Worm (Caenorhabditis elegans): ENCODE results near the gene srg-64.

srg-64 gene

DNA sequence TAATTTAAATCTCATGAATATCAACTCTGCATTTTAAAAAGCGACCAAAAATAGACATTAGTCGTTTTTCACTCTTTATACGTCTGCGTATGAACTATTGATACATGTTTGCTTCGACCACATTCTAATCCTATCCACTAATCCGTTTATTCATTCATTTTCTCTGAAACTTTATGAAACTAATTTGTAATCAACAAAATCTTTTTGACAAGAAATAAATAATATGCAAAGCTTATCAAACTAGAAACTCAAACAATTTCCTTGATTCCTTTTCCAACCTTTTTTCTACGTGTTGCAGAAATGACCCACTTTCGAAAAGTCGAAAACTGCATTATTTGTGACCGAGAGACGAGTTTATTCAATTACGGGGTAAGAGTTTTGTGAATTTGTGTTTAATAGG, 1.9 kb upstream of the srg-64 start, which contains the start of gene nhr-255:
Gene nhr-255, plus strand, starts transcription at position 301 of the 400 bp plus-strand sequence.
- TF ChIP-seq elt-1 (tag; optimal IDR thresholded peaks at IDR 0.05; ENCODE audit: borderline replicate concordance, insufficient read depth) (no peak), nhr-28 (tag; optimal IDR thresholded peaks at IDR 0.05) (no peak), lin-13 (tag; optimal IDR thresholded peaks at IDR 0.05) (no peak), flh-1 (GFP tag; optimal IDR thresholded peaks at IDR 0.05) (no peak), ces-1 (GFP tag; optimal IDR thresholded peaks at IDR 0.05) (peak; percentile 86)

DNA sequence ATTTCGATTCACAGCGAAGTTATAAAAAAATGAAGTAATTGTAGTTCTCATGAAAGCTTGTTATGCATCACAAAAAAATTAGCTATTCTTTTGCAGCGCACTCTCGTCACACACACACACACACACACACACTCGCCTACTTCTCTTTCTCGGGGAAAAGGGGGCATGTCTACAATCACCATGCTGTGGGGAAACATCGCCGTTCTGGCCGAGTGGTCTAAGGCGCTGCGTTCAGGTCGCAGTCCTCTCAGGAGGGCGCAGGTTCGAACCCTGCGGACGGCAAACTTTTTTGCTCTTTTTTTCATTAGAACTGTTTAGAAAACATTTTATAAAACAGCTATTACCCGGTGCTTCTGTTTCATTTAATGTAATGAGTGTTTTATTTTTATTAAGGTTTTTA, 1.4 kb upstream of the srg-64 start:
- TF ChIP-seq lin-13 (tag; optimal IDR thresholded peaks at IDR 0.05) (peak; percentile 28), elt-1 (tag; optimal IDR thresholded peaks at IDR 0.05; ENCODE audit: borderline replicate concordance, insufficient read depth) (no peak), snpc-4 (tag; optimal IDR thresholded peaks at IDR 0.05) (no peak), unc-120 (tag; optimal IDR thresholded peaks at IDR 0.05; ENCODE audit: poor library complexity, severe bottlenecking) (peak; percentile 78), ceh-83 (GFP tag; optimal IDR thresholded peaks at IDR 0.05) (peak; percentile 90), mls-2 (tag; optimal IDR thresholded peaks at IDR 0.05) (peak; percentile 94), bed-3 (GFP tag; optimal IDR thresholded peaks at IDR 0.05) (peak; percentile 88), lin-32 (GFP tag; optimal IDR thresholded peaks at IDR 0.05) (peak; percentile 78), ces-1 (GFP tag; optimal IDR thresholded peaks at IDR 0.05) (no peak), lsy-2 (tag; optimal IDR thresholded peaks at IDR 0.05) (peak; percentile 51), mab-5 (tag; optimal IDR thresholded peaks at IDR 0.05) (no peak), ham-2 (GFP tag; optimal IDR thresholded peaks at IDR 0.05) (peak; percentile 85), tbx-8 (GFP tag; optimal IDR thresholded peaks at IDR 0.05) (peak; percentile 70), M03D4.4 (tag; optimal IDR thresholded peaks at IDR 0.05) (peak; percentile 92), mep-1 (tag; optimal IDR thresholded peaks at IDR 0.05) (no peak), zip-8 (tag; optimal IDR thresholded peaks at IDR 0.05) (no peak), cnd-1 (tag; optimal IDR thresholded peaks at IDR 0.05) (peak; percentile 90), sem-2 (GFP tag; optimal IDR thresholded peaks at IDR 0.05) (peak; percentile 79), nhr-237 (tag; optimal IDR thresholded peaks at IDR 0.05) (peak; percentile 66), elt-3 (tag; optimal IDR thresholded peaks at IDR 0.05) (no peak), drap-1 (GFP tag; optimal IDR thresholded peaks at IDR 0.05) (peak; percentile 94), nhr-12 (tag; optimal IDR thresholded peaks at IDR 0.05) (no peak), sptf-1 (tag; optimal IDR thresholded peaks at IDR 0.05) (peak; percentile 96), pha-4 (tag; optimal IDR thresholded peaks at IDR 0.05) (peak; percentile 1), hlh-1 (tag; optimal IDR thresholded peaks at IDR 0.05) (peak; percentile 20), ztf-11 (tag; optimal IDR thresholded peaks at IDR 0.05) (peak; percentile 4), flh-1 (GFP tag; optimal IDR thresholded peaks at IDR 0.05) (peak; percentile 81), unc-62 (GFP tag; optimal IDR thresholded peaks at IDR 0.05) (peak; percentile 35), unc-39 (tag; optimal IDR thresholded peaks at IDR 0.05) (no peak), ceh-43 (GFP tag; optimal IDR thresholded peaks at IDR 0.05) (peak; percentile 85), nhr-28 (tag; optimal IDR thresholded peaks at IDR 0.05) (peak; percentile 2)

DNA sequence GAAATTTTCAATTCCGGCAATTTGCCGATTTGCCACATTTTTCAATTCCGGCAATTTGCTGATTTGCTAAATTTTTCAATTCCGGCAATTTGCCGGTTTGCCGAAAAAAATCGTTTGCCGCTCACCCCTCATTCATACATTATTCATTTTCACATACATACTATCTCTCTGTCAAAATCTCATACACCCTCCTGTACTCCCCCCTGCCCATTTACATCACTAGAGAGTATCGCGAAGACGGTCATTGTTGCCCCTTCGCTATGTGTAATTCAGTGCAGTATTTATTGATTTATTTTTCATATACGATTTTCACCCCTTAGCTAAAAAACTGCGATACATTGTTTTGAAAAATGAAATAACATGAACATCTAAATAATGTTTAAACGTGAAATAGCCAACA, 4.0 kb downstream of the srg-64 start:
- TF ChIP-seq unc-120 (tag; optimal IDR thresholded peaks at IDR 0.05; ENCODE audit: poor library complexity, severe bottlenecking) (no peak), lsy-2 (tag; optimal IDR thresholded peaks at IDR 0.05) (peak; percentile 54), mab-5 (tag; optimal IDR thresholded peaks at IDR 0.05) (no peak), mep-1 (tag; optimal IDR thresholded peaks at IDR 0.05) (peak; percentile 6)

DNA sequence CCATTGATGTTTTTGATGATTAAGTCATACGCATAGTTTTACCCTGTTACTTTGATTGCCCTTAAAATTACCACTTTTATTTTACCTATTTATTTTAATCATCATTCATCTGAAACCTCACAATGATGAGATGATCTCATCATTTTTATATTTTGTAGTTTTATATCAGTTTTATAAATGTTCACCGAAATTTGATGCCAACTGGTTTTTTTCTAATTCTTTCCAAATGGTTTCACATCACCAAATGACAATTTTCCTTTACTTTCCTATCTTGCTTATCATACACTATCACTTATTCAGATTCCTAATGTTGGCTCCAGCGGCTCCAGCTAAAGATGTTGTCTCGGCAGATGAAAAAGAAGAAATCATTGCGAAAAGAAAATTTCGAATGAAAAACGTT, 8.8 kb downstream of the srg-64 start, which contains the start of gene lin-15A:
Gene lin-15A, plus strand, starts transcription at position 301 of the 400 bp plus-strand sequence.
- no peak for TF ChIP-seq sem-2 (GFP tag; optimal IDR thresholded peaks at IDR 0.05)
- peak; percentile 42 for TF ChIP-seq blmp-1 (tag; optimal IDR thresholded peaks at IDR 0.05)

DNA sequence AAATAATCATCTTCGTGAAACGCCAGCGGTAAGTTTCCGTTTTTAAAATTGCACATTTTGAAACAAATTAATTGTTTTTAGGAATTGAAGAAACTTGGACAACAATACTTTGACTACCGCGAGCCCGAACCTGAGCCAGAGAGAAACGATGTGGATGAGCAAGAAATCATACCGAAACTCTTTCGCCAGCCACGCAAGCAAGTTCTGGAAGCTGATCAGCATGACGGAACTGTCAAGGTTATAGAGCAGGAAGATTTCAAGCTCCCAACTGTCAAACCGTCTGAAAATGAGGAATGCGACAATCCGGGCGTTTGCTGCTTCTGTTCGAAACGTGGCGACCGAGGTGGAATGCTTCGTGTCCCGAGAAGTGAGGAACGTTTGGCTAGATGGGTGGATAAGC, 10.1 kb downstream of the srg-64 start:
- TF ChIP-seq cnd-1 (tag; optimal IDR thresholded peaks at IDR 0.05) (no peak), ces-1 (GFP tag; optimal IDR thresholded peaks at IDR 0.05) (no peak), unc-62 (GFP tag; optimal IDR thresholded peaks at IDR 0.05) (no peak), ceh-83 (GFP tag; optimal IDR thresholded peaks at IDR 0.05) (no peak), ceh-43 (GFP tag; optimal IDR thresholded peaks at IDR 0.05) (no peak), flh-1 (GFP tag; optimal IDR thresholded peaks at IDR 0.05) (no peak), nhr-2 (tag; optimal IDR thresholded peaks at IDR 0.05) (no peak), M03D4.4 (tag; optimal IDR thresholded peaks at IDR 0.05) (no peak), pha-4 (tag; optimal IDR thresholded peaks at IDR 0.05) (no peak), mls-2 (tag; optimal IDR thresholded peaks at IDR 0.05) (no peak), bed-3 (GFP tag; optimal IDR thresholded peaks at IDR 0.05) (no peak), ceh-39 (tag; optimal IDR thresholded peaks at IDR 0.05) (no peak), hlh-1 (tag; optimal IDR thresholded peaks at IDR 0.05) (no peak), nhr-28 (tag; optimal IDR thresholded peaks at IDR 0.05) (no peak), elt-3 (tag; optimal IDR thresholded peaks at IDR 0.05) (no peak), ham-2 (GFP tag; optimal IDR thresholded peaks at IDR 0.05) (no peak), nhr-76 (tag; optimal IDR thresholded peaks at IDR 0.05) (no peak), sem-2 (GFP tag; optimal IDR thresholded peaks at IDR 0.05) (no peak)

All from whole organism, mixed stage, embryonic.